Fruit fly (Drosophila melanogaster): ENCODE data around the gene RhoL.
A peak's percentile ranks its signal among the peaks of the same experiment; 100 is the strongest.

DNA sequence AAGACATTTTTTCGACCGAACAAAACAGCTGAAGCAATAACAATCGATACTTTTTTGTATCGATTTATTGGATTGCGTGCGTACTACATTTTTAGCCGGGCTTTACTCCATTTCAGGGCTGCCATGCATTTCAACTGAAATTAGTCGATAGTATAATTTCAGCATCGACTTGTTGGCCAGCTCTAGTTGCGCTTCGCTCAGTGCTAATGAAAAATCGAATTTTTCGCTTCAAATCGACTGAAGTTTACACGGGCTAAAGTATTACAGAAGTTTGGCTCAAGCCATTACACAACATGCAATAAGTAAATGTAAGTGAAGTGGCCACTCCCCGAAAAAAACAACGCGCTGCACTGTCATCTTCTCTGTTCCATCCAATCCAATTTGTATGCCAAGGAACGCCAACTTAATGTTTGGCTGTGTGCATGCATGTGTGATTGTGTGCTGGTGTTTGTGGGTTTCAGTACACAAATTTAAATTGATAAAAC lies 13.5 kb upstream of the RhoL start, which contains the start of the genes mRpL47, CG8176 and Kdm3:
- TF ChIP-seq CG14667 (GFP tag; IDR thresholded peaks at IDR 0.05) (no peak), Nf-YB (GFP tag; optimal IDR thresholded peaks at IDR 0.05) (no peak), gt (GFP tag; IDR thresholded peaks at IDR 0.05) (no peak), Dek (tag; optimal IDR thresholded peaks at IDR 0.05) (peak; percentile 66)
